Fruit fly (Drosophila melanogaster) S2 (cell line): ENCODE results near the gene Agpat1.

Experiments
- CG8478 ChIP-seq: fragments of >200 bp; optimal IDR thresholded peaks from 2 replicates; lab custom pipeline; 2018
- CTCF ChIP-seq, 2 experiments: fragments of >200 bp; optimal IDR thresholded peaks; 2 replicates each; lab custom pipeline; 2018

Agpat1 gene

DNA sequence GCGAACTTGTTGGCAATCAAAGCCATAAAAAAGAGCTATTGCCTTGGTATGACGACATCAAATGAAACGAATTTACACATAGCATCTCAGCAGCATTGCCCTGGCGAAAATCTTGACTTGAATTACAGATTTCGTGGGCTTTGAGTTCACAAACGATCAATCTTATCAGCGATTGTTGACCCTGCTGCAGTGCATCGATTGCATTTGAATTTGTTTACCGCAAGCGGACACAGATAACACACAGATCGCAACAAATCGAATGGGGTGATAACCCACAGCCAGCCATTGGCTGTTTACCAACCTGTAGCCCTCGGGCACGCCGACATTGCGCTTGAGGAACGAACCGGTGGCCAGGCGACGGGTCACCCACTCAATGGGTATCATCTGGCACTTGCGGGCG is 5.9 kb upstream of the Agpat1 start:
- no peak for TF ChIP-seq CTCF (optimal IDR thresholded peaks at IDR 0.05; lab: Kevin White, UChicago)
- no peak for TF ChIP-seq CG8478 (lab: Kevin White, UChicago)

DNA sequence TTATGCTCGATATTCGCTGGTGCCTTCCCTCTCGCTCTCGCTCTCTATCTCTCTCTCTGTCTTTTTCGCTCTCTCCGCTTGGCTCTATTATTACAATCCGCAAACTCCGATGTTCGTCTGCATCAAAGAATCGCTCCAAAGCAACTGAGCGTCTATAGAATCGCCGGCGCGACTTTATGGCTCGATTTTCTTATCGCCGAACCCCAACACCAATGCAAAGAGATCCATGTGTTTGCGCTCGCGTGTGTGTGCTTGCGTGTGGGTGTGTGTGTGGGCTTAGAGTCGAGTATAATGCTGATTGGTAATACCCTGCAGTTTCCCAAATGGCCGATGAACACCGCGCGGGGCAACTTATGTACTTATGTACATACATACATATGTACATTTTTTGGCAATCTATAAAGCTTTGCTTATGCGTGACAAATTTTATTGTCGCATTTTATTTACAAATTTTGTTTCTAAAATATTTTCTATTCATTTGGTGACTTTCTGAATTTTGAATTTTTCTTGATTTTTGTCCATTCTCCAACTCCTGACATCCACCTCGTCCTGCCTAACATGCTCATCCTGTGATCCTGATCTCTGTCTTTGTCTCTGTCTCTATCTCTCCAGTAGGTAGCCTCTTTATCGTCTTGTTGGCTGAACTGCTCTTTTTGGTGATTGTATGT is 4.5 kb upstream of the Agpat1 start, which contains the start of gene Paics:
Paics (minus strand) TSS at position 152 of the 668 bp plus-strand sequence.
- TF ChIP-seq CTCF (optimal IDR thresholded peaks at IDR 0.05; lab: Kevin White, UChicago), result no peak
- no peak for TF ChIP-seq CG8478 (lab: Kevin White, UChicago)

DNA sequence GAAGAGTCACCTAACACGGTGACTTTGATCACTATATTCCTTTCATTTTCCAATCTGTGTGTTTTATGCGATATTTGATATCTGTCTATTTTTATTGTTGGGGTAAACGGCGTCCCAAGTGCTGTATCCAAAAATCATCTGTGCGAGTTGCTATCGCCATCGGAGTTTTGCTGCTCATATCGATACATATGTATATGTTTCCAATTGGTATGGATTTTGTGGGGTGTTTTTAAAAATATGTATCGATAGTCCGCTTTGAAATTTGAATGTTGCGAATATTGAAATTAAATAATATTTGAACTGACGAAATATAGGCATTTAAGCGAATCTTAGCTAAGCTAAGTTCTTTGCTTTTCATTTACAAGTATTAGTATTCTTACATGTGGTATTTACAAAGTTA is 1.6 kb upstream of the Agpat1 start, which contains the start of gene pira:
pira (minus strand) TSS at position 145 of the 400 bp plus-strand sequence.
- TF ChIP-seq CG8478 (lab: Kevin White, UChicago) (no peak), CTCF (optimal IDR thresholded peaks at IDR 0.05; lab: Kevin White, UChicago) (no peak)

DNA sequence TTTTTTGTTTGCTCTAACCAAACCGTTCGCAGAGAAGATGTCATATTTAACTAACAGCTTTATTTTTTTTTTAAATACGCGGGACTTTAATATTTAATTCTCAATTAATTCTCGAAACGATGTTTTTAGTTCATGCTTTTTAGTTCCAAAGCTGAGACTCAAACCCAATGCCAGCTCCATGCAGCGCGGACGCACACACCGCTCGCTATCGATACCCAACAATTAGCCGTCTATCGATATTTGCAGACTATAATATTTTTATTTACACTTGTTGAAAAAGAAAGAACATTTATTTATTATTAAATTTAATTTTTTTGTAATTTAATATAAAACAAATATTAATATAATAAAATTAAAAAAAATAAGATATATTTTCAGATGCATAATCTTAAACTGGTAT is 426 bp upstream of the Agpat1 start:
- TF ChIP-seq CG8478 (lab: Kevin White, UChicago), result no peak
- peak in 1 of 2 experiments; percentile 4 for TF ChIP-seq CTCF (optimal IDR thresholded peaks at IDR 0.05; lab: Kevin White, UChicago)

DNA sequence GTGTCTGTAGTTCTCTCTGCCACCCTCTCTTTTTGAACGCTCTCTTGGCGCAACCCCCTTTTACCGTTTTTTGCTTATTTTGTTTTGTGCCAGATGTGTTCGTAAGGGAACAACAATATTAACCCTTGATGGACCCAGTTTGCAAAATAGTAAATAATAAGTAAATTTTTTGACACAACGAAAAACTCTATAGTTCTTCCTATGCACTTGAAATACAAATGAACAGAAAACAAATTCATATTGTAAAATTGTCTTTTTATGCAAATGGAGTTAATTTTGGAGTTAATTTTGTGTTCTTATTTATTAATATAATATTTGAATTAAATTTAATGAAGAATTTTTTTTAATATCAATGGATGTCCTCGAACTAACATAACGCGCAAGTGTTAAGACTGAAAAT is 670 bp downstream of the Agpat1 start:
- TF ChIP-seq CTCF (optimal IDR thresholded peaks at IDR 0.05; lab: Kevin White, UChicago), result no peak

DNA sequence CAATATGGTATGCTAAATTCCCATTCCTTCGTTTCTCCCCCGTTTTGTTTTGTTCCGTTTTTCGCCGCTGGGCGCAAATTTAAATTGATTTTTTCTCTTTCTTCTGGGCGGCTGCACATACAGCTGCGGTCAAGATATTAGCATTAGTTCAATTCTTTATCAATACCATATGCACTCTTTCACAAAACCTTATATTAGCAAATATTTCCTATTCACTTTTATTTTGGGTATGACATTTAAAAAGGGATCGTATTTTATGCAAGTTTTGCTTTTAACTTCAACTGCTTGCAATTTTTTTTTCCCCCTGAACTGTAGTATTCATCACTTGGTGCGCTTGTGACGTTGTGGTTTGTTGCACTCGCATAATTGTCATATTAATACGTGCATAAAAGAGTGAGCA is 1.2 kb downstream of the Agpat1 start:
- no peak for TF ChIP-seq CG8478 (lab: Kevin White, UChicago)
- no peak for TF ChIP-seq CTCF (optimal IDR thresholded peaks at IDR 0.05; lab: Kevin White, UChicago)

DNA sequence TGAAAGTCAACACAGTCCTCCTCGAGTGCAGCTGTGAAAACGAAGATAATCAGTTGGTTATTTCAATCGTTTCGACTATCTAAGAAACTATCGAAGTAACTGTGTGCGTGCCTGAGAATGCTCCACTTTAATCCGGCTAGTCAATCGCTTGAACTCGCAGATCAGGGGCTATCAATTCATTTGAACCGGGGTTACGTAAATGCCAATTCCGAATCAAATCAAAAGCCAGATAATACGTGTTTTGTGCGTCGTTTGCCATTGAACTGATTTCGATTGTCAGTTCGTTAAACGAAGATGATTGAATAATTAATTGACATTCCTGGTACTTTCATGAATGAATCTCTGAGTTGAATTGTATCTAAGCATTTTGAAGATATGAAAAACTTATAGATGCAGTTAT is 12.1 kb downstream of the Agpat1 start:
- TF ChIP-seq CTCF (optimal IDR thresholded peaks at IDR 0.05; lab: Kevin White, UChicago) (no peak), CG8478 (lab: Kevin White, UChicago) (no peak)

DNA sequence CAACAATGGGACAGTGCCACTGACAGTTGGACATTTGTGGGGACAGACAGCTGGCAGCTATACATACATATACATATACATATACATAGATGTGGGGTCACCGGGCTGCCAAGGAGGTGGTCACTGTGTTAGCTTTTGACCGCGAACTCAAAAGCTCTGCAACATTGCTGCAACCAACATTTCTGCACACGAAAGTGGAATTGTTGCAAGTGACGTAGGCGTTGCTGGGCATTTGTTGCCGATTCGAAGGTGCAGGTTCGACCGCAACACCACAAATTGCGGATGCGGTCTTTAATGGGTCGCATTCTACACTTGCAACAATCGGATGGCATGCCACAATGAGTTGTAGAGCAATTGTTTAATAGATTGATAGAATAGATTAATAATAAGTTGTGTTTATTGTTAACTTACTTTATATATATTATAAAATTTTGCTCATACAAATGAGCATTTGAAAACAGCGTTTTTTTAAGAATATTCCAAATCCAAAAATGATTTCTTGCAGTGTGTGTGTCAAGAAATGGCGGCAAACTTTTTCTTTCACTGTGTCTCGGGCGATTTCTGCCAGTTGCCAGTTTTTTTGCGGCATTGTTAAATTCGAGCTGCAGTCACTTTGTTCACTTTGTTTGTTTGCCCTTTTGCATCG is 12.8 kb downstream of the Agpat1 start:
- TF ChIP-seq CTCF (optimal IDR thresholded peaks at IDR 0.05; lab: Kevin White, UChicago) (no peak), CG8478 (lab: Kevin White, UChicago) (no peak)

DNA sequence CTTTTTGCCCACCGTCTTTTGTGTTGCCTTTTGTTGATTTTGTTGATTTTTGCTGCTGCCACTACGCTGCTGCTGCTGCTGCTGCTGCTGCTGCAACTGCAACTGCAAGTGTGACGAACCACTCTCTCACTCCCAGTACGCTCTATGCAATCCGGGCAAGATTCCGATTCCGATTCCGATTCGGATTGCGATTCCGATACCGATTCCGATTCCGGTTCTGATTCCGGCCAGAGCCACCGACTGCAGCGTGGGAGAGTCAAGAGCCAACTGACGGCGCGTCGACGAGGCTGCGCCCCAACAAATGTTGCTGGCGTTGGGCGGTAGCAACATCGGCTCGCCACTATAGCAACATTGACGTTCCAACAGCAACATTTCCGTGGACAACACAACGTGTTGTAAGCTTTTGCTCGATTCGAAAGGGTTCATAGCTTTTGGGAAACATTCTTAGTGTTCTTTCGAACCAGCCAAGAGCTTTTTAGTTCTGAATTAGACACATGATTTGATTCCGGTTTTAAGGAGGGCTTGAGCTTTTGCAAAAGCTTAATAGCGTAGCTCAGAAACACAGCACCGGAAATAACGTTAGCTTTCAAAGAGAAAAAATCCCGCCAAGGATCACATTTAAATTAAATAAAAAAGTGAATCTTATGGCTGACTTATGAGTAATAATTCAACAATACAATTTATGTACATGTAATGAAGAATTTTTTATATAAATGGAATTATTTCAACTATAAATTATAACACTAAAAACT is 19.8 kb downstream of the Agpat1 start, which contains the start of gene CG32647:
CG32647 (minus strand) TSS at position 269 of the 752 bp plus-strand sequence.
- TF ChIP-seq CTCF (optimal IDR thresholded peaks at IDR 0.05; lab: Kevin White, UChicago), result no peak
- no peak for TF ChIP-seq CG8478 (lab: Kevin White, UChicago)

DNA sequence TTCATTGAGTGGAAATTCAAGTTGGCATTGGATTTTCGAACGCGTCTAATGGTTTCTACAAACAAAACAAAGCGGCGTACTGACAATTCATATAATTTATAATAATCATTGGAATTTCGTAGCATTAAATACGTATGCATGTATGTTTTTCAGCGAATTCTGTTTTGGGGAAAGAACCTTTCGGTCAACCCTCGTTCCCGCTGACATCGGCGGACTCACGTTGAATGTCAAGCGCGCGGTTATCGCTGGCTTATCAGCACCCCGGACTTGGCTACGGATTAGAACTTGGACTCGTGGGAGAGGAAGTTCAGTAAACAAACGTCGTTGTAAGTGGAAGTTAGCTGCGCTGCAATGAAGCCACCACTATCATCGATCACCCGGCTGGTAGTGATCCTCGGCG is 36.3 kb downstream of the Agpat1 start, which contains the start of gene Nep6:
Nep6 (plus strand) TSS at position 305 of the 400 bp plus-strand sequence.
- no peak for TF ChIP-seq CTCF (optimal IDR thresholded peaks at IDR 0.05; lab: Kevin White, UChicago)
- TF ChIP-seq CG8478 (lab: Kevin White, UChicago), result no peak

DNA sequence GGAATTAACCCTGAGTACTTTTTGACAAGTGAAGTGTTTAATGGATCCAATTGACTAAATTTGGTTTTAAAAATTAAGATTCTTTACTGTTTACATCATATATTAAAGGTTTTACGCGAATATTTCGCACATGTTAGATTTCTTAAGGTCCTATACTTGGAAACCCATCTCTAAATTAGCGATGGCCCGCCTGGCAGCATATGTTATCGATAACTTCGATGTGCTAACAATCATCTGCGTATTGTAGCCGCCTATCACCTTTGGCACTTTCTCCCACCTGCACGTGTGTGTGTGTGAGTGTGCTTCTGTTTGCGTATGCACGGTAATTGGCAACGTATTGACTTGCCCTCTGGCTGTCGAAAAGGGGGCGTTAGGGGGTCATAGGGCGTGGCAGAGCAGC is 56.5 kb downstream of the Agpat1 start:
- TF ChIP-seq CTCF (optimal IDR thresholded peaks at IDR 0.05; lab: Kevin White, UChicago), result no peak
- TF ChIP-seq CG8478 (lab: Kevin White, UChicago), result no peak
